Fruit fly (Drosophila melanogaster): ENCODE measurements around the gene Lsp1beta.

- no peak for TF ChIP-seq lz (GFP tag; optimal IDR thresholded peaks at IDR 0.05)
- TF ChIP-seq Hr39 (GFP tag; optimal IDR thresholded peaks at IDR 0.05), result no peak
- no peak for TF ChIP-seq esn (GFP tag; optimal IDR thresholded peaks at IDR 0.05)
Observed at dm6 chr2L:897124-897523, 1.2 kb upstream of the Lsp1beta start.
